Worm (Caenorhabditis elegans) whole organism, late embryonic: ENCODE results near the gene nop-1.

Experiments used
- F13H6.1 ChIP-seq: sonication (generic microtip); optimal IDR thresholded peaks from 2 replicates; lab custom pipeline; 2016; ENCODE audit warnings: missing genetic modification characterization, missing compliant biosample characterization
- Y22D7AL.16 ChIP-seq: sonication (generic microtip); optimal IDR thresholded peaks from 2 replicates; lab custom pipeline; 2016; ENCODE audit warnings: missing genetic modification characterization, missing compliant biosample characterization
- mec-3 ChIP-seq: sonication (generic microtip); optimal IDR thresholded peaks from 2 replicates; lab custom pipeline; 2016; ENCODE audit warnings: borderline replicate concordance, missing genetic modification characterization, missing compliant biosample characterization
- pros-1 ChIP-seq: fragments of 150-350 bp; optimal IDR thresholded peaks from 2 replicates; lab custom pipeline; 2014; ENCODE audit warnings: missing biosample characterization, missing genetic modification reagents, missing genetic modification characterization
- tbx-2 ChIP-seq: sonication (generic microtip); optimal IDR thresholded peaks from 2 replicates; lab custom pipeline; 2016; ENCODE audit warnings: missing genetic modification characterization, missing compliant biosample characterization
- tbx-7 ChIP-seq: sonication (generic microtip); optimal IDR thresholded peaks from 2 replicates; lab custom pipeline; 2016; ENCODE audit warnings: missing genotype, missing genetic modification characterization, missing compliant biosample characterization

- TF ChIP-seq F13H6.1 (no peak), Y22D7AL.16 (no peak), mec-3 (tag; lab: Kevin White, UChicago) (no peak), tbx-2 (no peak), tbx-7 (tag; lab: Kevin White, UChicago) (no peak), pros-1 (tag; lab: Kevin White, UChicago) (no peak)
Measured at ce11 chrIII:5980274-5980918, 21.9 kb downstream of the nop-1 start.
